Worm (Caenorhabditis elegans) whole organism, late embryonic: ENCODE results near the gene vha-9.

Source experiments
- C38D4.7 ChIP-seq: fragments of 200-800 bp; sonication (Bioruptor generic); optimal IDR thresholded peaks from 2 replicates; lab custom pipeline; 2018; ENCODE audit warnings: mild to moderate bottlenecking, missing genetic modification characterization, moderate library complexity, missing compliant biosample characterization
- K02D7.2 ChIP-seq: sonication (generic microtip); optimal IDR thresholded peaks from 2 replicates; lab custom pipeline; 2017; ENCODE audit warnings: mild to moderate bottlenecking, missing genetic modification characterization, missing compliant biosample characterization
- T23F11.4 ChIP-seq: fragments of 200-800 bp; sonication (Bioruptor generic); optimal IDR thresholded peaks from 2 replicates; lab custom pipeline; 2018; ENCODE audit warnings: mild to moderate bottlenecking, missing genetic modification characterization, missing compliant biosample characterization
- ahr-1 ChIP-seq: sonication (generic microtip); optimal IDR thresholded peaks from 2 replicates; lab custom pipeline; 2016; ENCODE audit warnings: missing genetic modification characterization, missing compliant biosample characterization
- ama-1 ChIP-seq: fragments of 150-350 bp; optimal IDR thresholded peaks from 2 replicates; lab custom pipeline; 2014
- ceh-14 ChIP-seq: sonication (generic microtip); optimal IDR thresholded peaks from 2 replicates; lab custom pipeline; 2016; ENCODE audit warnings: missing genotype, missing genetic modification characterization, missing compliant biosample characterization
- ceh-2 ChIP-seq: sonication (generic microtip); optimal IDR thresholded peaks from 2 replicates; lab custom pipeline; 2016; ENCODE audit warnings: missing genotype, missing genetic modification characterization, missing compliant biosample characterization
- ceh-22 ChIP-seq: sonication (generic microtip); optimal IDR thresholded peaks from 2 replicates; lab custom pipeline; 2017; ENCODE audit warnings: missing biosample characterization, missing genetic modification characterization
- ceh-31 ChIP-seq: sonication (generic microtip); optimal IDR thresholded peaks from 2 replicates; lab custom pipeline; 2016; ENCODE audit warnings: missing genetic modification characterization, missing compliant biosample characterization
- ceh-34 ChIP-seq: sonication (generic microtip); optimal IDR thresholded peaks from 2 replicates; lab custom pipeline; 2016; ENCODE audit warnings: mild to moderate bottlenecking, missing genetic modification characterization, missing compliant biosample characterization
- ceh-45 ChIP-seq: fragments of 200-800 bp; sonication (Bioruptor generic); IDR thresholded peaks from 2 replicates; pipeline ENCODE4 v1.3.6; 2022; ENCODE audit warnings: missing genetic modification reagents, missing genetic modification characterization, missing compliant biosample characterization
- ceh-48 ChIP-seq: sonication (generic microtip); optimal IDR thresholded peaks from 2 replicates; lab custom pipeline; 2016; ENCODE audit warnings: missing genetic modification characterization, inconsistent platforms, missing compliant biosample characterization
- che-1 ChIP-seq: sonication (generic microtip); optimal IDR thresholded peaks from 2 replicates; lab custom pipeline; 2016; ENCODE audit warnings: mild to moderate bottlenecking, missing genetic modification characterization, missing compliant biosample characterization
- dmd-4 ChIP-seq: sonication (generic microtip); optimal IDR thresholded peaks from 2 replicates; lab custom pipeline; 2016; ENCODE audit warnings: borderline replicate concordance, missing genetic modification characterization, missing compliant biosample characterization
- elt-2 ChIP-seq: sonication (generic microtip); optimal IDR thresholded peaks from 2 replicates; lab custom pipeline; 2016; ENCODE audit warnings: missing genetic modification reagents, missing genetic modification characterization, missing compliant biosample characterization
- elt-4 ChIP-seq: sonication (generic microtip); optimal IDR thresholded peaks from 2 replicates; lab custom pipeline; 2016; ENCODE audit warnings: missing genetic modification characterization, missing compliant biosample characterization
- ets-4 ChIP-seq: sonication (generic microtip); optimal IDR thresholded peaks from 2 replicates; lab custom pipeline; 2016; ENCODE audit warnings: missing genetic modification characterization, missing compliant biosample characterization
- fkh-10 ChIP-seq: fragments of 150-350 bp; optimal IDR thresholded peaks from 2 replicates; lab custom pipeline; 2014; ENCODE audit warnings: missing biosample characterization, missing genetic modification reagents, missing genetic modification characterization
- fkh-6 ChIP-seq: sonication (generic microtip); optimal IDR thresholded peaks from 2 replicates; lab custom pipeline; 2016; ENCODE audit warnings: missing genetic modification characterization, missing compliant biosample characterization
- hlh-13 ChIP-seq: fragments of 200-800 bp; sonication (Bioruptor generic); optimal IDR thresholded peaks from 2 replicates; lab custom pipeline; 2018; ENCODE audit warnings: mild to moderate bottlenecking, missing genetic modification characterization, missing compliant biosample characterization
- hlh-15 ChIP-seq: sonication (generic microtip); optimal IDR thresholded peaks from 2 replicates; lab custom pipeline; 2016; ENCODE audit warnings: missing genetic modification characterization, missing compliant biosample characterization
- hlh-6 ChIP-seq: sonication (generic microtip); optimal IDR thresholded peaks from 2 replicates; lab custom pipeline; 2016; ENCODE audit warnings: missing genotype, missing genetic modification characterization, missing compliant biosample characterization
- hlh-8 ChIP-seq: sonication (generic microtip); optimal IDR thresholded peaks from 2 replicates; lab custom pipeline; 2016; ENCODE audit warnings: missing genotype, missing genetic modification characterization, missing compliant biosample characterization
- lim-6 ChIP-seq: sonication (generic microtip); optimal IDR thresholded peaks from 2 replicates; lab custom pipeline; 2016; ENCODE audit warnings: missing genetic modification characterization, missing compliant biosample characterization
- madf-2 ChIP-seq: sonication (generic microtip); optimal IDR thresholded peaks from 2 replicates; lab custom pipeline; 2017; ENCODE audit warnings: missing genetic modification characterization, missing compliant biosample characterization
- mec-3 ChIP-seq: sonication (generic microtip); optimal IDR thresholded peaks from 2 replicates; lab custom pipeline; 2016; ENCODE audit warnings: borderline replicate concordance, missing genetic modification characterization, missing compliant biosample characterization
- nfya-1 ChIP-seq: sonication (generic microtip); optimal IDR thresholded peaks from 2 replicates; lab custom pipeline; 2017; ENCODE audit warnings: missing genetic modification characterization, mild to moderate bottlenecking, missing compliant biosample characterization, antibody characterized with exemption, moderate library complexity
- npax-4 ChIP-seq: sonication (generic microtip); optimal IDR thresholded peaks from 2 replicates; lab custom pipeline; 2016; ENCODE audit warnings: missing genetic modification characterization, missing compliant biosample characterization
- pag-3 ChIP-seq: sonication (generic microtip); optimal IDR thresholded peaks from 2 replicates; lab custom pipeline; 2016; ENCODE audit warnings: missing compliant biosample characterization, missing genetic modification characterization, borderline replicate concordance
- pat-9 ChIP-seq: fragments of 200-800 bp; sonication (Bioruptor generic); optimal IDR thresholded peaks from 2 replicates; lab custom pipeline; 2018; ENCODE audit warnings: mild to moderate bottlenecking, missing genetic modification characterization, moderate library complexity, missing compliant biosample characterization
- pax-1 ChIP-seq: fragments of 150-350 bp; optimal IDR thresholded peaks from 2 replicates; lab custom pipeline; 2014; ENCODE audit warnings: missing biosample characterization, missing genetic modification characterization
- pros-1 ChIP-seq: fragments of 150-350 bp; optimal IDR thresholded peaks from 2 replicates; lab custom pipeline; 2014; ENCODE audit warnings: missing biosample characterization, missing genetic modification reagents, missing genetic modification characterization
- sdc-2 ChIP-seq: sonication (generic microtip); optimal IDR thresholded peaks from 2 replicates; lab custom pipeline; 2016; ENCODE audit warnings: missing genotype, missing genetic modification characterization, missing compliant biosample characterization
- sox-2 ChIP-seq: fragments of 200-800 bp; sonication (Bioruptor generic); IDR thresholded peaks from 2 replicates; pipeline ENCODE4 v1.3.6; 2022; ENCODE audit warnings: missing genetic modification reagents, missing genetic modification characterization, missing compliant biosample characterization
- tbx-2 ChIP-seq: sonication (generic microtip); optimal IDR thresholded peaks from 2 replicates; lab custom pipeline; 2016; ENCODE audit warnings: missing genetic modification characterization, missing compliant biosample characterization
- tbx-7 ChIP-seq: sonication (generic microtip); optimal IDR thresholded peaks from 2 replicates; lab custom pipeline; 2016; ENCODE audit warnings: missing genotype, missing genetic modification characterization, missing compliant biosample characterization
- ttx-3 ChIP-seq: sonication (generic microtip); optimal IDR thresholded peaks from 2 replicates; lab custom pipeline; 2016; ENCODE audit warnings: missing genetic modification reagents, missing genetic modification characterization, missing compliant biosample characterization
- unc-42 ChIP-seq: sonication (generic microtip); optimal IDR thresholded peaks from 2 replicates; lab custom pipeline; 2016; ENCODE audit warnings: missing genotype, missing genetic modification characterization, missing compliant biosample characterization
- ztf-16 ChIP-seq: sonication (generic microtip); optimal IDR thresholded peaks from 2 replicates; lab custom pipeline; 2017; ENCODE audit warnings: missing genetic modification characterization, missing compliant biosample characterization

Gene vha-9

ce11 chrII:10303663-10304115 lies at the start of gene vha-9 (continued):
- TF ChIP-seq ceh-2 = peak; percentile 17
- TF ChIP-seq hlh-6 (tag; lab: Kevin White, UChicago) = no peak
- no peak for TF ChIP-seq hlh-8 (tag; lab: Kevin White, UChicago)
- TF ChIP-seq npax-4 = no peak
- peak; percentile 51 for TF ChIP-seq ceh-14
- no peak for TF ChIP-seq madf-2 (tag; lab: Kevin White, UChicago)
- no peak for TF ChIP-seq ahr-1 (tag; lab: Kevin White, UChicago)
- no peak for TF ChIP-seq C38D4.7 (GFP tag; lab: Kevin White, UChicago)
- TF ChIP-seq elt-2 (tag; lab: Kevin White, UChicago) = no peak
- peak; percentile 31 for TF ChIP-seq ceh-48 (tag; lab: Kevin White, UChicago)
- TF ChIP-seq ceh-34 = no peak
- no peak for TF ChIP-seq ceh-45 (GFP tag; lab: Robert Waterston, UW)
- TF ChIP-seq pros-1 (tag; lab: Kevin White, UChicago) = no peak

- TF ChIP-seq lim-6 = no peak
- TF ChIP-seq ceh-22 (tag; lab: Kevin White, UChicago) = no peak
- TF ChIP-seq pag-3 (tag; lab: Kevin White, UChicago) = no peak
- TF ChIP-seq, all 69 proteins: peak for 0
Measured at ce11 chrII:10351963-10352362, 48.5 kb upstream of the vha-9 start, which contains the start of gene C07E3.8. C07E3.8 (plus strand) TSS chrII:10352263.

ce11 chrII:10350487-10350886 lies 47.0 kb upstream of the vha-9 start, which contains the start of gene C07E3.9:
C07E3.9 (plus strand) TSS chrII:10350756.
- TF ChIP-seq hlh-13 (GFP tag; lab: Kevin White, UChicago) (no peak), ceh-22 (tag; lab: Kevin White, UChicago) (no peak), hlh-8 (tag; lab: Kevin White, UChicago) (no peak), unc-42 (peak; percentile 66), madf-2 (tag; lab: Kevin White, UChicago) (no peak)

ce11 chrII:10349915-10350314 lies 46.4 kb upstream of the vha-9 start, which contains the start of gene stip-1:
stip-1 (minus strand) TSS chrII:10350012.
- no peak for TF ChIP-seq pat-9 (tag; lab: Kevin White, UChicago)
- TF ChIP-seq T23F11.4 (GFP tag; lab: Kevin White, UChicago) = no peak
- TF ChIP-seq ztf-16 (tag; lab: Kevin White, UChicago) = no peak
- TF ChIP-seq C38D4.7 (GFP tag; lab: Kevin White, UChicago) = no peak
- TF ChIP-seq nfya-1 (tag; lab: Kevin White, UChicago) = no peak
- no peak for TF ChIP-seq hlh-15 (tag; lab: Kevin White, UChicago)
- TF ChIP-seq mec-3 (tag; lab: Kevin White, UChicago) = no peak
- TF ChIP-seq ceh-14 = no peak
- TF ChIP-seq ets-4 (tag; lab: Kevin White, UChicago) = no peak
- no peak for TF ChIP-seq hlh-8 (tag; lab: Kevin White, UChicago)
- no peak for TF ChIP-seq sox-2 (GFP tag; lab: Robert Waterston, UW)
- no peak for TF ChIP-seq pros-1 (tag; lab: Kevin White, UChicago)
- no peak for TF ChIP-seq che-1

ce11 chrII:10346075-10346474 lies 42.6 kb upstream of the vha-9 start, which contains the start of gene C07E3.10:
C07E3.10 (plus strand) TSS chrII:10346375.
- TF ChIP-seq elt-4 (no peak), pros-1 (tag; lab: Kevin White, UChicago) (no peak)

ce11 chrII:10345012-10345411 lies 41.5 kb upstream of the vha-9 start, which contains the start of gene pro-2:
pro-2 (minus strand) TSS chrII:10345112.
- TF ChIP-seq fkh-6 (tag; lab: Kevin White, UChicago) = no peak
- no peak for TF ChIP-seq sdc-2 (tag; lab: Kevin White, UChicago)
- no peak for TF ChIP-seq dmd-4 (tag; lab: Kevin White, UChicago)
- TF ChIP-seq K02D7.2 (tag; lab: Kevin White, UChicago) = no peak
- TF ChIP-seq ztf-16 (tag; lab: Kevin White, UChicago) = no peak
- no peak for TF ChIP-seq pax-1
- TF ChIP-seq che-1 = no peak
- TF ChIP-seq ttx-3 = no peak
- no peak for TF ChIP-seq madf-2 (tag; lab: Kevin White, UChicago)
- TF ChIP-seq tbx-7 (tag; lab: Kevin White, UChicago) = no peak
- no peak for TF ChIP-seq tbx-2 (tag; lab: Kevin White, UChicago)
- TF ChIP-seq fkh-10 (GFP tag; lab: Kevin White, UChicago) = no peak
- TF ChIP-seq ceh-31 (tag; lab: Kevin White, UChicago) = no peak
- no peak for TF ChIP-seq ceh-22 (tag; lab: Kevin White, UChicago)
- TF ChIP-seq ama-1 (lab: Kevin White, UChicago) = no peak
